Worm (Caenorhabditis elegans): ENCODE measurements around the gene F54F2.9.

DNA sequence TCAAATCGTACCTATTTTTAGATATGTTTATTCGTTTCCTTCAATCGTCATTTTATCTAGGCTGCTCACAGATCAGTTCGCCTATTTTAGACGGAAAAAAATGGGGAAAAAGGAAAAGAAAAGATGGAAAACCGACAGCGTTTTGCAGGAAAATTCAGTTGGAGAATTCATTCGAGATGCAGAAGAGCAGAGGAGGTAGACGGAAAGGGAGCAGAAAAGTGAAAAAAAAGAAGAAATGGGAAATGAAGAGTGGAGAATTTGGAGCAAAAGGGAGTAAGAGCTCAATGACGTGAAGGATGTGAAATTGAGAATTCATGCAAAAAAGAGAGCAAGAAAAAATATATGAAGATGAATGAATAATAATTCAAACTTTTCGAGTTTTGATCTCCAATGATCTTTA, 42.5 kb downstream of the F54F2.9 start:
- no peak for TF ChIP-seq ref-1 (GFP tag; conservative IDR thresholded peaks at IDR 0.05)
- no peak for TF ChIP-seq ztf-23 (GFP tag; IDR thresholded peaks at IDR 0.05)
- TF ChIP-seq klf-2 (GFP tag; conservative IDR thresholded peaks at IDR 0.05), result no peak
- no peak for TF ChIP-seq ztf-29 (GFP tag; IDR thresholded peaks at IDR 0.05)
- TF ChIP-seq flt-1 (GFP tag; IDR thresholded peaks at IDR 0.05), result no peak
- no peak for TF ChIP-seq cog-1 (tag; optimal IDR thresholded peaks at IDR 0.05)
- TF ChIP-seq med-1 (GFP tag; optimal IDR thresholded peaks at IDR 0.05; ENCODE audit: insufficient read depth), result no peak
- TF ChIP-seq T22C8.4 (GFP tag; IDR thresholded peaks at IDR 0.05), result no peak
- no peak for TF ChIP-seq tab-1 (GFP tag; IDR thresholded peaks at IDR 0.05)
